Worm (Caenorhabditis elegans) whole organism, L4/young adult: ENCODE data around the gene feh-1.

ENCODE experiments used
- dao-5 ChIP-seq: sonication (generic microtip); optimal IDR thresholded peaks from 2 replicates; lab custom pipeline; 2016; ENCODE audit warnings: missing genotype, missing genetic modification characterization, moderate library complexity, missing compliant biosample characterization
- him-1 ChIP-seq: sonication (generic microtip); optimal IDR thresholded peaks from 2 replicates; lab custom pipeline; 2016; ENCODE audit warnings: missing genotype, missing genetic modification reagents, missing genetic modification characterization, missing compliant biosample characterization

- TF ChIP-seq dao-5 (tag; lab: Kevin White, UChicago) (no peak), him-1 (tag; lab: Kevin White, UChicago) (no peak)
Measured at ce11 chrIII:2515461-2515860, 34.3 kb upstream of the feh-1 start.
